Fruit fly (Drosophila melanogaster): ENCODE data around the gene CG7031.

dm6 chr3R:22803655-22804341 is at the start of gene CG7031:
- TF ChIP-seq EcR (GFP tag; optimal IDR thresholded peaks at IDR 0.05) (no peak), CG14655 (GFP tag; optimal IDR thresholded peaks at IDR 0.05) (no peak), CG8159 (tag; optimal IDR thresholded peaks at IDR 0.05) (no peak)

All from whole organism, pupa.